Worm (Caenorhabditis elegans) whole organism, early embryonic: ENCODE measurements around the gene isy-1.

Source experiments
- aly-1 ChIP-seq: sonication (generic microtip); optimal IDR thresholded peaks from 2 replicates; lab custom pipeline; 2016; ENCODE audit warnings: missing genetic modification characterization, missing compliant biosample characterization
- ama-1 ChIP-seq: fragments of 150-350 bp; optimal IDR thresholded peaks from 2 replicates; lab custom pipeline; 2014
- ceh-36 ChIP-seq: sonication (generic microtip); optimal IDR thresholded peaks from 2 replicates; lab custom pipeline; 2016; ENCODE audit warnings: missing genetic modification characterization, inconsistent platforms, missing compliant biosample characterization
- ets-7 ChIP-seq: sonication (generic microtip); optimal IDR thresholded peaks from 2 replicates; lab custom pipeline; 2016; ENCODE audit warnings: missing genotype, missing genetic modification characterization, missing compliant biosample characterization

DNA sequence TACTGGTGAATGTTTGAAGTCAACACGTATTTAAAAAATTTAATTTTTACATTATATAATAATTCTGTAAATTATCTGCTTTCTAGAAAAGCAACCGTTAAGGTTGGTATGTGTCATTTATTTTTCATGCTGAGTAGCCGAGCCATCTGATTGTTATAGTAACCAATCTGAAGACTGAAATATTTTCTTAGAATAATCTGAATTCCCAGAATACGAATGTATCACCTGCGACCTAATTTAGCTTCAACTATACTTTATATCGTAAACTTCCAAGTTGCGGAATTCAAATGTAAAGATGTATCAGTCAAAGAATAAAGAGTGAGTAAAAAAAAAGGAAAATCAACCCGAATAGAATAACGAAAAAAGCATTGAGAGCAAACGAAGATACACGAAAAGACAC is 32.7 kb upstream of the isy-1 start:
- TF ChIP-seq ceh-36 (tag; lab: Kevin White, UChicago) (no peak), ama-1 (lab: Kevin White, UChicago) (no peak), ets-7 (no peak), aly-1 (tag; lab: Kevin White, UChicago) (no peak)
